Worm (Caenorhabditis elegans): ENCODE results near the gene ugt-61.

DNA sequence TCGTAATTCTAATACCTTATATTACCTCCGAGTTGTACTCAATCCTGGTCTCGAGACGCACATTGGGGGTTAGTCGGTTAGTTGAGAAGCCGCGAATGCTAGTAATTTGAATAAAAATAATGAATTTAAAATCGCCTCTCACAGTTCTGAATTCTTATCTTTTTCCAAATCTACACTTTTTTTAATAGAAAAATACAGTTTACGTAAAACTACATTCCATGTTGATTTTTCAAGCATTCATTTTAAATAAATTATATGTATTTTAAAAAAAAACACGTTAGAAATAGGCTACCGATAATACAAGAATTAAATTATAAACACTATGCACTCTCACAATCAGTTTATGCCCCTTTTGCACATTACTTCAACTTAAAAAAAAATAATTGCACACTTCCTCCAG, 27.4 kb downstream of the ugt-61 start, which contains the start of gene C18G1.9:
- TF ChIP-seq ctbp-1 (GFP tag; IDR thresholded peaks at IDR 0.05): no peak
- TF ChIP-seq T20F7.1 (GFP tag; optimal IDR thresholded peaks at IDR 0.05): no peak

Measured in whole organism, L4 larva.